Worm (Caenorhabditis elegans): ENCODE data around the gene srz-31.
A peak's percentile ranks its signal among the peaks of the same experiment; 100 is the strongest.

Gene srz-31

ce11 chrIV:14127805-14128610, 9.2 kb upstream of the srz-31 start, which contains the start of gene H12I19.115 (continued):
- TF ChIP-seq sdc-2 (tag; optimal IDR thresholded peaks at IDR 0.05) (no peak), ceh-18 (tag; optimal IDR thresholded peaks at IDR 0.05) (peak; percentile 11), ceh-6 (GFP tag; optimal IDR thresholded peaks at IDR 0.05) (no peak), pag-3 (tag; optimal IDR thresholded peaks at IDR 0.05; ENCODE audit: borderline replicate concordance) (no peak), dmd-4 (tag; optimal IDR thresholded peaks at IDR 0.05; ENCODE audit: borderline replicate concordance) (no peak), hlh-30 (tag; optimal IDR thresholded peaks at IDR 0.05; ENCODE audit: insufficient read depth) (no peak), fax-1 (tag; optimal IDR thresholded peaks at IDR 0.05) (no peak), ahr-1 (tag; optimal IDR thresholded peaks at IDR 0.05) (no peak), ceh-22 (tag; optimal IDR thresholded peaks at IDR 0.05) (no peak), ets-4 (tag; optimal IDR thresholded peaks at IDR 0.05) (no peak), eyg-1 (tag; optimal IDR thresholded peaks at IDR 0.05) (no peak), mec-3 (tag; optimal IDR thresholded peaks at IDR 0.05; ENCODE audit: borderline replicate concordance) (no peak), hlh-15 (tag; optimal IDR thresholded peaks at IDR 0.05) (no peak), hlh-6 (tag; optimal IDR thresholded peaks at IDR 0.05) (no peak), tbx-7 (tag; optimal IDR thresholded peaks at IDR 0.05) (no peak), sox-4 (tag; optimal IDR thresholded peaks at IDR 0.05) (no peak), madf-2 (tag; optimal IDR thresholded peaks at IDR 0.05) (no peak), unc-3 (GFP tag; conservative IDR thresholded peaks at IDR 0.05) (no peak), unc-3 (tag; optimal IDR thresholded peaks at IDR 0.05) (no peak), gmeb-2 (tag; optimal IDR thresholded peaks at IDR 0.05) (no peak), che-1 (tag; optimal IDR thresholded peaks at IDR 0.05) (peak; percentile 20), fkh-6 (tag; optimal IDR thresholded peaks at IDR 0.05) (no peak), fkh-10 (GFP tag; optimal IDR thresholded peaks at IDR 0.05) (no peak), zip-5 (tag; optimal IDR thresholded peaks at IDR 0.05) (no peak), ztf-16 (tag; optimal IDR thresholded peaks at IDR 0.05) (no peak), hlh-13 (GFP tag; optimal IDR thresholded peaks at IDR 0.05) (no peak), C38D4.7 (GFP tag; optimal IDR thresholded peaks at IDR 0.05) (no peak), nhr-11 (tag; optimal IDR thresholded peaks at IDR 0.05) (no peak), pax-1 (tag; optimal IDR thresholded peaks at IDR 0.05) (no peak), Y22D7AL.16 (tag; optimal IDR thresholded peaks at IDR 0.05) (no peak), ref-2 (tag; optimal IDR thresholded peaks at IDR 0.05) (no peak), pqm-1 (tag; optimal IDR thresholded peaks at IDR 0.05) (no peak), sox-2 (GFP tag; IDR thresholded peaks at IDR 0.05) (no peak), elt-4 (tag; optimal IDR thresholded peaks at IDR 0.05) (no peak), ceh-48 (tag; optimal IDR thresholded peaks at IDR 0.05) (no peak), ceh-2 (tag; optimal IDR thresholded peaks at IDR 0.05) (no peak), nhr-232 (tag; optimal IDR thresholded peaks at IDR 0.05) (no peak), unc-42 (tag; optimal IDR thresholded peaks at IDR 0.05) (peak; percentile 34), ama-1 (optimal IDR thresholded peaks at IDR 0.05) (no peak), dve-1 (tag; optimal IDR thresholded peaks at IDR 0.05) (no peak)

- no peak for TF ChIP-seq unc-86 (tag; optimal IDR thresholded peaks at IDR 0.05)
- no peak for TF ChIP-seq ahr-1 (tag; optimal IDR thresholded peaks at IDR 0.05)
- TF ChIP-seq ref-2 (tag; optimal IDR thresholded peaks at IDR 0.05): no peak
- no peak for TF ChIP-seq K09A11.1 (tag; optimal IDR thresholded peaks at IDR 0.05; ENCODE audit: insufficient read depth)
- no peak for TF ChIP-seq ztf-16 (tag; optimal IDR thresholded peaks at IDR 0.05)
- no peak for TF ChIP-seq nhr-232 (tag; optimal IDR thresholded peaks at IDR 0.05)
- no peak for TF ChIP-seq fkh-6 (tag; optimal IDR thresholded peaks at IDR 0.05)
- TF ChIP-seq C38D4.7 (GFP tag; optimal IDR thresholded peaks at IDR 0.05): no peak
- TF ChIP-seq hlh-30 (tag; optimal IDR thresholded peaks at IDR 0.05; ENCODE audit: insufficient read depth): no peak
Measured at ce11 chrIV:14129091-14129490, 8.1 kb upstream of the srz-31 start, which contains the start of gene srz-42. TSS of gene srz-42 (plus strand) at chrIV:14129391.

Measured in whole organism, late embryonic.